Fruit fly (Drosophila melanogaster) whole organism, pupa: ENCODE data around the gene Mcm2.

Experiments
- CG14655 ChIP-seq: fragments of 200-800 bp; sonication (Bioruptor generic); optimal IDR thresholded peaks from 3 replicates; lab custom pipeline; 2017; ENCODE audit warnings: mild to moderate bottlenecking, missing biosample characterization, missing genetic modification reagents, missing genetic modification characterization
- CG4496 ChIP-seq: fragments of 200-800 bp; sonication (Bioruptor generic); IDR thresholded peaks from 3 replicates; pipeline ENCODE4 v1.3.6; 2022; ENCODE audit warnings: missing biosample characterization, missing genetic modification characterization
- CG8159 ChIP-seq: fragments of 200-800 bp; sonication (Bioruptor generic); optimal IDR thresholded peaks from 3 replicates; lab custom pipeline; 2018; ENCODE audit warnings: missing biosample characterization, mild to moderate bottlenecking, missing genetic modification characterization, moderate library complexity
- Pif1B ChIP-seq: fragments of 200-800 bp; sonication (Bioruptor generic); optimal IDR thresholded peaks from 3 replicates; lab custom pipeline; 2016; ENCODE audit warnings: missing biosample characterization, missing genetic modification characterization
- fd96Ca ChIP-seq: fragments of 200-800 bp; sonication (Bioruptor generic); IDR thresholded peaks from 3 replicates; pipeline ENCODE4 v1.3.6; 2022; ENCODE audit warnings: missing biosample characterization, missing genetic modification characterization

dm6 chr3R:8288790-8289189, 24.0 kb downstream of the Mcm2 start:
- TF ChIP-seq fd96Ca (no peak), CG8159 (no peak), CG4496 (GFP tag; lab: Robert Waterston, UW) (no peak), CG14655 (GFP tag; lab: Kevin White, UChicago) (no peak), Pif1B (GFP tag; lab: Kevin White, UChicago) (no peak)
